Fruit fly (Drosophila melanogaster) whole organism, pupa: ENCODE measurements around the gene Cipc.

ENCODE experiments used
- CG10348 ChIP-seq: fragments of 200-800 bp; sonication (Bioruptor generic); IDR thresholded peaks from 2 replicates; pipeline ENCODE4 v1.3.6; 2022; ENCODE audit warnings: missing biosample characterization, missing genetic modification characterization
- CG12605 ChIP-seq: fragments of 200-800 bp; sonication (Bioruptor generic); IDR thresholded peaks from 2 replicates; pipeline ENCODE4 v1.3.6; 2022; ENCODE audit warnings: missing biosample characterization, missing genetic modification characterization
- CG13204 ChIP-seq: fragments of 200-800 bp; sonication (Bioruptor generic); optimal IDR thresholded peaks from 2 replicates; lab custom pipeline; 2018; ENCODE audit warnings: missing biosample characterization, mild to moderate bottlenecking, missing genetic modification characterization, moderate library complexity
- CG14655 ChIP-seq: fragments of 200-800 bp; sonication (Bioruptor generic); optimal IDR thresholded peaks from 3 replicates; lab custom pipeline; 2017; ENCODE audit warnings: mild to moderate bottlenecking, missing biosample characterization, missing genetic modification reagents, missing genetic modification characterization
- CG15710 ChIP-seq: fragments of 200-800 bp; sonication (Bioruptor generic); optimal IDR thresholded peaks from 2 replicates; lab custom pipeline; 2018; ENCODE audit warnings: missing biosample characterization, mild to moderate bottlenecking, missing genetic modification characterization, moderate library complexity
- CG17806 ChIP-seq: fragments of 200-800 bp; sonication (Bioruptor generic); optimal IDR thresholded peaks from 2 replicates; lab custom pipeline; 2018; ENCODE audit warnings: missing biosample characterization, mild to moderate bottlenecking, missing genetic modification characterization, moderate library complexity
- CG32121 ChIP-seq: fragments of 200-800 bp; sonication (Bioruptor generic); IDR thresholded peaks from 2 replicates; pipeline ENCODE4 v1.3.6; 2022; ENCODE audit warnings: missing biosample characterization, missing genetic modification characterization
- CG34367 ChIP-seq: fragments of 200-800 bp; sonication (Bioruptor generic); optimal IDR thresholded peaks from 2 replicates; lab custom pipeline; 2018; ENCODE audit warnings: missing biosample characterization, mild to moderate bottlenecking, missing genetic modification characterization
- CG4496 ChIP-seq: fragments of 200-800 bp; sonication (Bioruptor generic); IDR thresholded peaks from 3 replicates; pipeline ENCODE4 v1.3.6; 2022; ENCODE audit warnings: missing biosample characterization, missing genetic modification characterization
- CG8159 ChIP-seq: fragments of 200-800 bp; sonication (Bioruptor generic); optimal IDR thresholded peaks from 3 replicates; lab custom pipeline; 2018; ENCODE audit warnings: missing biosample characterization, mild to moderate bottlenecking, missing genetic modification characterization, moderate library complexity
- CG8301 ChIP-seq: fragments of 200-800 bp; sonication (Bioruptor generic); optimal IDR thresholded peaks from 2 replicates; lab custom pipeline; 2018; ENCODE audit warnings: missing biosample characterization, mild to moderate bottlenecking, missing genetic modification characterization
- CG9948 ChIP-seq: fragments of 200-800 bp; sonication (Bioruptor generic); optimal IDR thresholded peaks from 2 replicates; lab custom pipeline; 2018; ENCODE audit warnings: missing biosample characterization, mild to moderate bottlenecking, missing genetic modification characterization, moderate library complexity
- D1 ChIP-seq: fragments of 200-800 bp; sonication (Bioruptor generic); optimal IDR thresholded peaks from 2 replicates; lab custom pipeline; 2018; ENCODE audit warnings: missing biosample characterization, mild to moderate bottlenecking, missing genetic modification characterization, moderate library complexity
- EcR ChIP-seq: fragments of 200-800 bp; sonication (Bioruptor generic); optimal IDR thresholded peaks from 3 replicates; lab custom pipeline; 2019; ENCODE audit warnings: missing biosample characterization, missing genetic modification characterization, mild to moderate bottlenecking, moderate library complexity, missing genetic modification reagents
- Ets98B ChIP-seq: fragments of 200-800 bp; sonication (Bioruptor generic); IDR thresholded peaks from 2 replicates; pipeline ENCODE4 v1.3.6; 2022; ENCODE audit warnings: missing biosample characterization, missing genetic modification characterization
- Pif1A ChIP-seq: fragments of 200-800 bp; sonication (Bioruptor generic); optimal IDR thresholded peaks from 3 replicates; lab custom pipeline; 2016; ENCODE audit warnings: missing biosample characterization, missing genetic modification characterization
- Pif1B ChIP-seq: fragments of 200-800 bp; sonication (Bioruptor generic); optimal IDR thresholded peaks from 3 replicates; lab custom pipeline; 2016; ENCODE audit warnings: missing biosample characterization, missing genetic modification characterization
- Snoo ChIP-seq: fragments of 200-800 bp; sonication (Bioruptor generic); optimal IDR thresholded peaks from 3 replicates; lab custom pipeline; 2017; ENCODE audit warnings: missing biosample characterization, mild to moderate bottlenecking, missing genetic modification characterization, inconsistent platforms
- fd96Ca ChIP-seq: fragments of 200-800 bp; sonication (Bioruptor generic); IDR thresholded peaks from 3 replicates; pipeline ENCODE4 v1.3.6; 2022; ENCODE audit warnings: missing biosample characterization, missing genetic modification characterization
- gl ChIP-seq: fragments of 200-800 bp; sonication (Bioruptor generic); optimal IDR thresholded peaks from 2 replicates; lab custom pipeline; 2018; ENCODE audit warnings: missing biosample characterization, mild to moderate bottlenecking, missing genetic modification characterization
- rn ChIP-seq: fragments of 200-800 bp; sonication (Bioruptor generic); IDR thresholded peaks from 2 replicates; pipeline ENCODE4 v1.3.6; 2022; ENCODE audit warnings: missing biosample characterization, missing genetic modification characterization

The Cipc gene

DNA sequence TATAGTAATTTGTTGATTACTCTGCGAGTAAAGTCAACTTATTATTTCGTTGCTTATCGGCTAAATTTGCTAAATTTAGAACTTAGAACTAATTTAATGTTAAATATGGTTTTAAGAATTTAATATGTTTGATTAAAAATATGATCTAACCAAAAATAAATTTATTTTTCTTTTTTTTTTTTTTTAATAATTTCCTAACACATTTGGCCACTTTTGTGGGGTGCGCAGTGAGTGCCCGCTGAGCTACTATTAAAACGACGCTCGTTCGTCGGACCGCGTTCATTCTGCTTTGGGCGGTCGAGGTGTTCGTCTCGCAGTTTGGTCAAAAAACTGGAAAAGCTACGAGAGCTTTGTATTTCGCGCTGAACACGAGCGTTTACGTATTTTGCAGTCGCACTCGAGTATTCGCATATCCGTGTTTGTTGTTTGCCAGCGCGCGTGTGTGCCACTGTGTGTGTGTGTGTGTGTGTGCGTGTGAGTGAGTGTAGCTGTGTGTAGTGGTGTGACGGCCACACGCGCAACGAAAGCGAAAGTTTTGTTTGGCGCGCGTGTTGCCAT is at the start of gene Cipc:
Gene Cipc, plus strand, starts transcription at position 274 of the 558 bp plus-strand sequence.
- no peak for TF ChIP-seq CG34367 (tag; lab: Kevin White, UChicago)
- TF ChIP-seq gl (tag; lab: Kevin White, UChicago), result no peak
- peak; percentile 24 for TF ChIP-seq CG9948 (tag; lab: Kevin White, UChicago)
- peak; percentile 76 for TF ChIP-seq Pif1B (GFP tag; lab: Kevin White, UChicago)
- peak; percentile 80 for TF ChIP-seq fd96Ca
- peak; percentile 65; the same call in 1 of the 3 replicates for TF ChIP-seq CG4496 (GFP tag; lab: Robert Waterston, UW)
- peak; percentile 56 for TF ChIP-seq CG13204 (GFP tag; lab: Kevin White, UChicago)
- TF ChIP-seq EcR, result peak; percentile 26
- no peak for TF ChIP-seq CG12605 (GFP tag; lab: Robert Waterston, UW)
- TF ChIP-seq rn (GFP tag; lab: Robert Waterston, UW), result no peak
- no peak for TF ChIP-seq CG10348 (GFP tag; lab: Robert Waterston, UW)
- peak; percentile 46 for TF ChIP-seq CG15710 (tag; lab: Kevin White, UChicago)
- peak; percentile 64 for TF ChIP-seq Snoo (tag; lab: Kevin White, UChicago)
- peak; percentile 81 for TF ChIP-seq Ets98B
- TF ChIP-seq CG8159 (tag; lab: Kevin White, UChicago), result peak; percentile 61
- peak; percentile 40 for TF ChIP-seq CG8301
- TF ChIP-seq D1 (tag; lab: Kevin White, UChicago), result no peak
- peak; percentile 63 for TF ChIP-seq CG14655 (GFP tag; lab: Kevin White, UChicago)
- peak; percentile 44 for TF ChIP-seq CG17806 (tag; lab: Kevin White, UChicago)
- TF ChIP-seq Pif1A, result peak; percentile 77
- TF ChIP-seq CG32121 (GFP tag; lab: Robert Waterston, UW), result peak; percentile 72

- TF ChIP-seq CG15710 (tag; lab: Kevin White, UChicago) (no peak), CG8301 (no peak), CG14655 (GFP tag; lab: Kevin White, UChicago) (no peak), CG13204 (GFP tag; lab: Kevin White, UChicago) (no peak), CG4496 (GFP tag; lab: Robert Waterston, UW) (no peak)
These were observed 48.6 kb upstream of the Cipc start, which contains the start of the genes PIG-P and Tcs6 for dm6 chr3R:26058066-26058465. PIG-P (minus strand) TSS chr3R:26058223. Tcs6 (minus strand) TSS chr3R:26058223.

dm6 chr3R:26059195-26059594 is 47.5 kb upstream of the Cipc start, which contains the start of the genes RpL34a and Trmt61:
RpL34a (minus strand) TSS chr3R:26059267.
Trmt61 (plus strand) TSS chr3R:26059496.
- TF ChIP-seq CG4496 (GFP tag; lab: Robert Waterston, UW) (peak; percentile 71; the same call in 2 of the 3 replicates), Ets98B (peak; percentile 42; the same call in 1 of the 2 replicates), Pif1B (GFP tag; lab: Kevin White, UChicago) (peak; percentile 52), CG8159 (tag; lab: Kevin White, UChicago) (peak; percentile 60), CG34367 (tag; lab: Kevin White, UChicago) (peak; percentile 70), Pif1A (peak; percentile 77), CG14655 (GFP tag; lab: Kevin White, UChicago) (no peak), fd96Ca (no peak), CG17806 (tag; lab: Kevin White, UChicago) (peak; percentile 36), CG32121 (GFP tag; lab: Robert Waterston, UW) (peak; percentile 52; the same call in 1 of the 2 replicates), gl (tag; lab: Kevin White, UChicago) (peak; percentile 57), CG9948 (tag; lab: Kevin White, UChicago) (peak; percentile 32), D1 (tag; lab: Kevin White, UChicago) (no peak), Snoo (tag; lab: Kevin White, UChicago) (peak; percentile 86), rn (GFP tag; lab: Robert Waterston, UW) (no peak), EcR (no peak), CG13204 (GFP tag; lab: Kevin White, UChicago) (peak; percentile 12), CG8301 (peak; percentile 58), CG15710 (tag; lab: Kevin White, UChicago) (peak; percentile 66), CG12605 (GFP tag; lab: Robert Waterston, UW) (peak; percentile 68; the same call in 1 of the 2 replicates), CG10348 (GFP tag; lab: Robert Waterston, UW) (no peak)

dm6 chr3R:26062911-26063310 is 43.8 kb upstream of the Cipc start, which contains the start of gene CG14551:
CG14551 (minus strand) TSS chr3R:26063011.
- TF ChIP-seq gl (tag; lab: Kevin White, UChicago), result no peak
- TF ChIP-seq CG17806 (tag; lab: Kevin White, UChicago), result no peak
- TF ChIP-seq CG15710 (tag; lab: Kevin White, UChicago), result no peak
- no peak for TF ChIP-seq CG34367 (tag; lab: Kevin White, UChicago)
- no peak for TF ChIP-seq Pif1B (GFP tag; lab: Kevin White, UChicago)
- no peak for TF ChIP-seq CG12605 (GFP tag; lab: Robert Waterston, UW)
- TF ChIP-seq Ets98B, result no peak
- no peak for TF ChIP-seq CG9948 (tag; lab: Kevin White, UChicago)
- no peak for TF ChIP-seq Pif1A
- no peak for TF ChIP-seq CG10348 (GFP tag; lab: Robert Waterston, UW)

- TF ChIP-seq CG13204 (GFP tag; lab: Kevin White, UChicago) (peak; percentile 66), Pif1A (no peak)
These were observed 42.0 kb upstream of the Cipc start for dm6 chr3R:26064708-26065107.

DNA sequence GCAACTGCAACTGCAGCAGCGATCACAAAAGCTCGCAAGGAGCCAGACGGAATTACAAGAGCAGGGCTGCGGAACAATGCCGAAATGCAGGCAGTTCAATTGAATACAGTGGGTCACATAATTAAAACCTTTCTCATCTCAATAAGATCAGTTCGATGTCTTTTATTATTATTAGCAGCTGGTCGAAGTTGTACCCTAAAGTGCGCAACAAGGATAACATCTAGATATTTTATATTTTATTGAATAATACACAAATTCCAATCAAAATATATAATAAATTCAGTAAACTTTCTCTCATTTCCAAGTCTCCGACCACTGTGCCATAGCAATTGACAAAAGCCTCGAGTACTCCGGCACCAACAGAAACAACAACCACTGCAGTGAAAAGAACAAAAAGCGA is 38.5 kb upstream of the Cipc start:
- TF ChIP-seq D1 (tag; lab: Kevin White, UChicago) (no peak), CG12605 (GFP tag; lab: Robert Waterston, UW) (no peak), CG15710 (tag; lab: Kevin White, UChicago) (peak; percentile 39), CG17806 (tag; lab: Kevin White, UChicago) (peak; percentile 43), CG8301 (peak; percentile 27), Ets98B (no peak), CG4496 (GFP tag; lab: Robert Waterston, UW) (no peak), fd96Ca (no peak), gl (tag; lab: Kevin White, UChicago) (no peak), rn (GFP tag; lab: Robert Waterston, UW) (no peak), Pif1A (no peak), Snoo (tag; lab: Kevin White, UChicago) (peak; percentile 12), EcR (no peak), CG34367 (tag; lab: Kevin White, UChicago) (peak; percentile 25), CG14655 (GFP tag; lab: Kevin White, UChicago) (peak; percentile 58), CG8159 (tag; lab: Kevin White, UChicago) (peak; percentile 60), CG32121 (GFP tag; lab: Robert Waterston, UW) (no peak), Pif1B (GFP tag; lab: Kevin White, UChicago) (peak; percentile 15), CG13204 (GFP tag; lab: Kevin White, UChicago) (no peak), CG9948 (tag; lab: Kevin White, UChicago) (peak; percentile 40), CG10348 (GFP tag; lab: Robert Waterston, UW) (no peak)
- TF ChIP-seq, all 21 proteins: peak for 9
